Worm (Caenorhabditis elegans): ENCODE measurements around the gene F27E5.3.
A peak's percentile ranks its signal among the peaks of the same experiment; 100 is the strongest.

Gene F27E5.3

DNA sequence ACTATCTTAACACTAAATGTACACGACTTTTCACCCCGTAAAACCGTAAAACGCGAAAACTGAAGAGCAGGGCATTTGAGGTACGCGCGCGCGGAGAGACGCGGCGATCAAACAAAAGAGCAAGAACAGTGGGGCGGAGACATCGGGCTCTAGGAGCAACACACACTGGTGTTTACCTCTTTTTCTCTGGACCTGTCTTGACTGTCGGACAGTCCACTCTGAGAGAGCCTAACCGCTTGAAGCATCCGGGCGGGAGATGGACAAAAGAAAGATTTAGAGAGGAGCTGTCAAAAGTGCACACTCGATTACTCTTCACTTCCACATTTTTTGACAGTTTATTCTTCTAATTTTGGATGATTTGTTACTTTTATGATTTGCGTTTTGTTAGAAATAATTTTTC is 7.2 kb downstream of the F27E5.3 start:
- TF ChIP-seq dmd-4 (tag; optimal IDR thresholded peaks at IDR 0.05; ENCODE audit: borderline replicate concordance) = peak; percentile 24
- no peak for TF ChIP-seq tbx-2 (tag; optimal IDR thresholded peaks at IDR 0.05)
- peak; percentile 41 for TF ChIP-seq ets-4 (tag; optimal IDR thresholded peaks at IDR 0.05)
- no peak for TF ChIP-seq ceh-31 (tag; optimal IDR thresholded peaks at IDR 0.05)
- TF ChIP-seq ceh-22 (tag; optimal IDR thresholded peaks at IDR 0.05) = peak; percentile 83

DNA sequence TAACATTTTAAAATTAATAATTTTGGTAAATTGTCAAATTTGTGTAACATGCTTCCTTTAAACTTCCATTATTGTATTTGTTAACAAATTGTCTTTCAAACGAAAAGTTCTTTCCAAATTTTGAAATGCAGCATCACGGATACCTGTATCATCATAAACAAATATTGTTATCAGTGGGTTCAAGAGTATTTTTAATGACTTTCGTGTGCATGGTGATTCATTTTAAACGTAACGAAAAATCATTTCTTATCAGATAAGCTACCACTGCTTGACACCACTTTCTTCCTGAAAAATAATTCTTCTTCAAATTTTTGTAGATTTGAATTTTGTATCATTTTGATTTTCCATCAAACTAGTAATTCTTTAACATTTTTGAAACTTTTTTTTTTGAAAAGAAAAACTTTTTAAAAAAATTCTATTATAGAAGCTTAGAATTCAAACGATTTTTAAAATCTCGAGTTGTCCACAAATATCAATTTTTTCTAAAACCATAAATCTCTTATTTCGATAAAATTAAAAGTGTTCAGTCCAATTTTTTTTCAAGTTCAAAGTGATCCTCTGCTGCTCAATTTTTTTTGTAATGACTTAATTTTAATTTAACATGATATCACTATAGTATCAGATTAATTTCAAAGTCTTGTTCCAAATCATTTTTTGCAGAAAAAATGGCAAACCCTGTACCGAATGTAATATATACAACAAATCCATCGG is 9.6 kb downstream of the F27E5.3 start, which contains the start of gene F27E5.9:
F27E5.9 (plus strand) TSS at position 661 of the 711 bp plus-strand sequence.
- TF ChIP-seq sdc-2 (tag; optimal IDR thresholded peaks at IDR 0.05) (no peak), elt-2 (tag; optimal IDR thresholded peaks at IDR 0.05) (peak; percentile 66), C08G9.2 (tag; optimal IDR thresholded peaks at IDR 0.05) (no peak)

DNA sequence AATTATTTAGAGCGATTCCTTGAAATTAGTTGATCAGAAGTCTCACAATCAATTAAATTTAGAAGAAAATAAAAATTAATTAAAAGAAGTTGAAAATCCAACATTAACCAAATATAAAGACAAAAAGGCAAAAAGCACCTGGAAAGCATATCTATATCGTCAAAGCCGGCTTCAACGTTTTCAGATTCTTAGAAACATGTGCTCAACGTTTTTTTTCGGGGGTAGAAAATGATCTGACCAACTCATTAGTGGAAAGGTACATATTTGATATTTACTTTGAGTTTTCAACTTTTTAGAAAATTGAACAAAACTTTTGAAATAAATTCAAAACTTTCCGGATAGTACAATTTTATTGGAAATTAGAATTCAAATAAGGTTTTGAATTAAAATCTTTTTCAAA is 11.2 kb downstream of the F27E5.3 start:
- TF ChIP-seq ceh-6 (GFP tag; optimal IDR thresholded peaks at IDR 0.05) = no peak
- no peak for TF ChIP-seq unc-86 (tag; optimal IDR thresholded peaks at IDR 0.05)
- TF ChIP-seq unc-3 (GFP tag; conservative IDR thresholded peaks at IDR 0.05) = no peak
- TF ChIP-seq unc-3 (tag; optimal IDR thresholded peaks at IDR 0.05) = no peak
- no peak for TF ChIP-seq ceh-22 (tag; optimal IDR thresholded peaks at IDR 0.05)
- TF ChIP-seq F13H6.1 (tag; optimal IDR thresholded peaks at IDR 0.05) = no peak
- TF ChIP-seq nhr-11 (tag; optimal IDR thresholded peaks at IDR 0.05) = no peak
- no peak for TF ChIP-seq hlh-15 (tag; optimal IDR thresholded peaks at IDR 0.05)
- no peak for TF ChIP-seq gmeb-2 (tag; optimal IDR thresholded peaks at IDR 0.05)
- TF ChIP-seq hlh-13 (GFP tag; optimal IDR thresholded peaks at IDR 0.05) = no peak
- TF ChIP-seq sox-4 (tag; optimal IDR thresholded peaks at IDR 0.05) = no peak
- TF ChIP-seq ceh-18 (tag; optimal IDR thresholded peaks at IDR 0.05) = no peak
- TF ChIP-seq pag-3 (tag; optimal IDR thresholded peaks at IDR 0.05; ENCODE audit: borderline replicate concordance) = no peak
- TF ChIP-seq ahr-1 (tag; optimal IDR thresholded peaks at IDR 0.05) = no peak
- no peak for TF ChIP-seq fkh-6 (tag; optimal IDR thresholded peaks at IDR 0.05)
- TF ChIP-seq sox-2 (GFP tag; IDR thresholded peaks at IDR 0.05) = no peak
- no peak for TF ChIP-seq ceh-48 (tag; optimal IDR thresholded peaks at IDR 0.05)

DNA sequence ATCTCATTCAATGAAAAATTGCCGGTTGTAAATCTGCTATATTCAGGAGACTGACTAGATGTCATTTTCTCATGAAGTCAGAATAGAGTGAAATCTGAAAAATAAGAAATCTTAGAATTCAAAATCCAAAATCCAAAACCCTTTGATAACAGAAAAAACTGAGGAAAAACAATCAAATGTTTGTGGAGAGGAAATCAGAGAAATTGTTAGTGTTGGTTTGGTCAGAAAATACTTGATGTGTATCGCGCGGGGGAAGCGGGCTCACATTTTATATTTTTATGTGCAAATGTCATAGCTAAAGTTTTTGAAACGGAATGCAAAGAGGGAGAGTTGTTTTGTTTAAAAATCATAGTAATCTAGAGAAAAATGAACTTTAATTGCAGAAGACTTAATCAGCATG is 12.2 kb downstream of the F27E5.3 start, which contains the start of gene F27E5.5:
F27E5.5 (minus strand) TSS at position 101 of the 400 bp plus-strand sequence.
- TF ChIP-seq hlh-8 (tag; optimal IDR thresholded peaks at IDR 0.05) (no peak), eyg-1 (tag; optimal IDR thresholded peaks at IDR 0.05) (no peak), syd-9 (tag; optimal IDR thresholded peaks at IDR 0.05) (no peak), ahr-1 (tag; optimal IDR thresholded peaks at IDR 0.05) (no peak), fax-1 (tag; optimal IDR thresholded peaks at IDR 0.05) (no peak), ceh-22 (tag; optimal IDR thresholded peaks at IDR 0.05) (no peak), ceh-48 (tag; optimal IDR thresholded peaks at IDR 0.05) (no peak), ceh-9 (tag; optimal IDR thresholded peaks at IDR 0.05) (no peak), pax-1 (tag; optimal IDR thresholded peaks at IDR 0.05) (no peak), hlh-6 (tag; optimal IDR thresholded peaks at IDR 0.05) (no peak), nhr-232 (tag; optimal IDR thresholded peaks at IDR 0.05) (no peak), pat-9 (tag; optimal IDR thresholded peaks at IDR 0.05) (no peak), nfya-1 (tag; optimal IDR thresholded peaks at IDR 0.05) (no peak), madf-2 (tag; optimal IDR thresholded peaks at IDR 0.05) (no peak), gmeb-2 (tag; optimal IDR thresholded peaks at IDR 0.05) (no peak), ceh-31 (tag; optimal IDR thresholded peaks at IDR 0.05) (no peak)

DNA sequence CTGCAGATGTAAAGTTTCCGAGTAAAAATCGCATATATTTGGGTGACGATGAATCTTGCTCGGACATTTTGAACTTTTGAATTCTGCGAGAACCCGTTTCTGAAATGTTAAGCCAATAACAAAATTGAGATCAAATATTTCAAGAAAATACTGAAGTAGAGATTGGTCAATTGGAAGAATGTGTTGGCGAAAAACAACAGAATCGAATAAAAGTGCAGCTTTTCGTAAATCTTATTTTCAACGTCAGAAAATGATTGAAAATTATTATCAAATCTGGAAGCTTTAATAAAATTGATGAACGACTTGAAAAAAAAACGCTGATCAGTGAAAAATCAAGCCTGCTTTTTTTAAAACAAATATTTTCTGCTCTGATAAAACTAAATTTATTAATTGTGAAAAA is 16.6 kb downstream of the F27E5.3 start, which contains the start of gene F27E5.8:
F27E5.8 (minus strand) TSS at position 101 of the 400 bp plus-strand sequence.
- TF ChIP-seq dmd-4 (tag; optimal IDR thresholded peaks at IDR 0.05; ENCODE audit: borderline replicate concordance) (no peak), ahr-1 (tag; optimal IDR thresholded peaks at IDR 0.05) (no peak), rnt-1 (tag; optimal IDR thresholded peaks at IDR 0.05) (no peak), fax-1 (tag; optimal IDR thresholded peaks at IDR 0.05) (no peak), lin-11 (tag; optimal IDR thresholded peaks at IDR 0.05) (no peak), ztf-16 (tag; optimal IDR thresholded peaks at IDR 0.05) (no peak), ceh-34 (tag; optimal IDR thresholded peaks at IDR 0.05) (no peak), ceh-19 (GFP tag; optimal IDR thresholded peaks at IDR 0.05) (no peak), ceh-24 (tag; optimal IDR thresholded peaks at IDR 0.05) (no peak), ceh-14 (tag; optimal IDR thresholded peaks at IDR 0.05) (no peak), ets-4 (tag; optimal IDR thresholded peaks at IDR 0.05) (no peak), elt-4 (tag; optimal IDR thresholded peaks at IDR 0.05) (no peak), C08G9.2 (tag; optimal IDR thresholded peaks at IDR 0.05) (no peak), K02D7.2 (tag; optimal IDR thresholded peaks at IDR 0.05) (no peak), hlh-30 (tag; optimal IDR thresholded peaks at IDR 0.05; ENCODE audit: insufficient read depth) (no peak), gmeb-2 (tag; optimal IDR thresholded peaks at IDR 0.05) (no peak)
